Fruit fly (Drosophila melanogaster) whole organism, prepupa: ENCODE results near the gene CG31872.

Source experiments
- CG10669 ChIP-seq: fragments of 200-800 bp; sonication (Bioruptor generic); optimal IDR thresholded peaks from 3 replicates; lab custom pipeline; 2018; ENCODE audit warnings: missing biosample characterization, mild to moderate bottlenecking, missing genetic modification characterization, moderate library complexity
- CG11902 ChIP-seq: fragments of 200-800 bp; sonication (Bioruptor generic); optimal IDR thresholded peaks from 3 replicates; lab custom pipeline; 2016; ENCODE audit warnings: missing biosample characterization, missing genetic modification characterization
- CG32006 ChIP-seq: fragments of 200-800 bp; sonication (Bioruptor generic); optimal IDR thresholded peaks from 3 replicates; lab custom pipeline; 2017; ENCODE audit warnings: missing biosample characterization, mild to moderate bottlenecking, missing genetic modification characterization
- CG34406 ChIP-seq: fragments of 200-800 bp; sonication (Bioruptor generic); optimal IDR thresholded peaks from 3 replicates; lab custom pipeline; 2016; ENCODE audit warnings: missing biosample characterization, missing genetic modification characterization
- CG6808 ChIP-seq: fragments of 200-800 bp; sonication (Bioruptor generic); optimal IDR thresholded peaks from 3 replicates; lab custom pipeline; 2017; ENCODE audit warnings: missing biosample characterization, missing genetic modification characterization, mild to moderate bottlenecking, moderate library complexity, missing genetic modification reagents
- CG8319 ChIP-seq: fragments of 200-800 bp; sonication (Bioruptor generic); optimal IDR thresholded peaks from 3 replicates; lab custom pipeline; 2016; ENCODE audit warnings: missing biosample characterization, missing genetic modification characterization
- Eip78C ChIP-seq: fragments of 200-800 bp; sonication (Bioruptor generic); peaks from one replicate; lab custom pipeline; 2016; ENCODE audit warnings: missing biosample characterization, missing genetic modification characterization
- Hr39 ChIP-seq: fragments of 200-800 bp; sonication (Bioruptor generic); optimal IDR thresholded peaks from 2 replicates; lab custom pipeline; 2016; ENCODE audit warnings: missing biosample characterization, missing genetic modification characterization
- OdsH ChIP-seq: fragments of 200-800 bp; sonication (Bioruptor generic); optimal IDR thresholded peaks from 3 replicates; lab custom pipeline; 2016; ENCODE audit warnings: missing biosample characterization, missing genetic modification characterization
- Sox14 ChIP-seq: fragments of 200-800 bp; sonication (Bioruptor generic); optimal IDR thresholded peaks from 3 replicates; lab custom pipeline; 2016; ENCODE audit warnings: missing biosample characterization, missing genetic modification characterization
- acj6 ChIP-seq: fragments of 200-800 bp; sonication (Bioruptor generic); optimal IDR thresholded peaks from 3 replicates; lab custom pipeline; 2016; ENCODE audit warnings: missing biosample characterization, missing genetic modification characterization
- fkh ChIP-seq: fragments of 200-800 bp; sonication (Bioruptor generic); optimal IDR thresholded peaks from 3 replicates; lab custom pipeline; 2017; ENCODE audit warnings: missing biosample characterization, mild to moderate bottlenecking, missing genetic modification characterization, moderate library complexity
- salr ChIP-seq, 2 experiments: fragments of 200-800 bp; sonication (Bioruptor generic); optimal IDR thresholded peaks; 3 replicates each; lab custom pipeline; 2016 to 2018; ENCODE audit warnings: missing biosample characterization in 2 of 2, missing genetic modification characterization in 2 of 2, mild to moderate bottlenecking in 1 of 2
- ss ChIP-seq, 2 experiments: fragments of 200-800 bp; sonication (Bioruptor generic); optimal IDR thresholded peaks; 2 replicates in 1 of 2; 3 replicates in 1 of 2; lab custom pipeline; 2017 to 2018; ENCODE audit warnings: mild to moderate bottlenecking in 2 of 2, missing biosample characterization in 2 of 2, missing genetic modification characterization in 2 of 2, moderate library complexity in 1 of 2

DNA sequence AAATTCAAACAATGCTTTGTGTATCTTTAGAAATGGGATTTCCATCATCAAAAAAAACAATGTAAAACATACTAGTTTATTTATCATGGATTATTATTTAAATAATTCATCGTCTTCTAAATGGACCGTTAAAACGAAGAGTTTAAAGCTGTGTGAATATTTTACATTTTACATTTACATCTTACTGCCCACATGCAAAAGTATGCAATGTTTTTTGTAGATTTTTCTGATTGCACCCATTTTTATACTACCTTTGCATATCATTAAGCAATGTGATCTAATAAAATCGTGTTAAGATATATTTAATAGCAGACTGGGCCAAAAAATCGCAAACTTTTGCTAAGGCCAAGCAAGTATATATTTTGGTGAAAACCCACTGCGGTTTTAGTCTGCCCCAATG lies 31.8 kb downstream of the CG31872 start:
- TF ChIP-seq CG8319 (GFP tag; lab: Kevin White, UChicago) (no peak), acj6 (GFP tag; lab: Kevin White, UChicago) (no peak), CG34406 (no peak), CG32006 (GFP tag; lab: Kevin White, UChicago) (no peak), CG11902 (GFP tag; lab: Kevin White, UChicago) (no peak), CG6808 (GFP tag; lab: Kevin White, UChicago) (no peak), ss (GFP tag; optimal IDR thresholded peaks at IDR 0.05; lab: Kevin White, UChicago) (no peak), fkh (GFP tag; lab: Kevin White, UChicago) (no peak), OdsH (GFP tag; lab: Kevin White, UChicago) (no peak), CG10669 (GFP tag; lab: Kevin White, UChicago) (no peak), salr (GFP tag; optimal IDR thresholded peaks at IDR 0.05; lab: Kevin White, UChicago) (no peak), Eip78C (GFP tag; lab: Kevin White, UChicago) (no peak), Hr39 (GFP tag; lab: Kevin White, UChicago) (no peak), Sox14 (GFP tag; lab: Kevin White, UChicago) (no peak)
